Fruit fly (Drosophila melanogaster): Measurements from ENCODE around the gene Sec23.

Gene Sec23

DNA sequence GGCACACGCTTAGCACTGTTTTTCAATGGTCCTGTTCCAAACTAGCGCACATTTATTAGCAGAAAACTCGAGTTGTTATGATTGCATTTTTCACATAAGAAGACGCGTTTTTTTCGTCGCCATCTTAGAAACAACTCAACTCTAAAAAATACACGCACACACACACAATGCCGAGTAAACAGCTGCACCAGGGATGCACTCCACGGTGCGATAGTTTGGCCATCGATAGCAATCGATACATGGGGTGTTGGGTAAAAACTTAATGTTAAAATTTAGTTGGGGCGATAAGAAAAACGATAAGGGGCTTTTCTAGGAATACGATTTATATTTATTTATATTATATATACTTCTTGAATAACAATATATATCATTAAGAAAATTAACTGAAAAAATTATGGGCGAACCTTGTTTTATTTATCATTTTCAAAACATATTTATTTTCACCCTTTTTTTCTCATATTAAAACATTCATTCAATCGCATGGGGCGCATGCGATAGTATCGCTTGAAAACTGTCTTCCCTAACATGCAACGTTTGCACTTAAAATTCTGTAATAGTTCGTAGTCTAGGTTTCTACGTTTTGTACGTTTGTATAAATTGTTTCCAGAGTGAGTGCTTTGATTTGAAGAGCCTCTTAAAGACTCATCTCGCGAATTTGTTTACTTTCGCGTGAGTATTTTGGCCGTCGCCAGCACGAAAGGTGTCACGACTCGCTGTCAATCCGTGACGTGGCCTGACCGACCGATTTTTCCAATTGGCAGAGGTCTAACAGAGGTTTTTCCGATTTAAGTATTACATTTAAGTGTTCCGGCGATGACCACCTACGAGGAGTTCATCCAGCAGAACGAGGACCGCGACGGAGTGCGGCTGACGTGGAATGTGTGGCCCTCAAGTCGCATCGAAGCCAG is at the start of gene Sec23, which contains the start of gene MTA1-like:
Gene Sec23, plus strand, starts transcription at position 497 of the 908 bp plus-strand sequence.
Gene MTA1-like, minus strand, starts transcription at position 170 of the 908 bp plus-strand sequence.
- TF ChIP-seq Sin3A (optimal IDR thresholded peaks at IDR 0.05) (no peak), psq (optimal IDR thresholded peaks at IDR 0.05) (no peak), h (optimal IDR thresholded peaks at IDR 0.05) (no peak), insv (optimal IDR thresholded peaks at IDR 0.05) (no peak), ttk (optimal IDR thresholded peaks at IDR 0.05) (no peak), Myc (optimal IDR thresholded peaks at IDR 0.05) (no peak)

DNA sequence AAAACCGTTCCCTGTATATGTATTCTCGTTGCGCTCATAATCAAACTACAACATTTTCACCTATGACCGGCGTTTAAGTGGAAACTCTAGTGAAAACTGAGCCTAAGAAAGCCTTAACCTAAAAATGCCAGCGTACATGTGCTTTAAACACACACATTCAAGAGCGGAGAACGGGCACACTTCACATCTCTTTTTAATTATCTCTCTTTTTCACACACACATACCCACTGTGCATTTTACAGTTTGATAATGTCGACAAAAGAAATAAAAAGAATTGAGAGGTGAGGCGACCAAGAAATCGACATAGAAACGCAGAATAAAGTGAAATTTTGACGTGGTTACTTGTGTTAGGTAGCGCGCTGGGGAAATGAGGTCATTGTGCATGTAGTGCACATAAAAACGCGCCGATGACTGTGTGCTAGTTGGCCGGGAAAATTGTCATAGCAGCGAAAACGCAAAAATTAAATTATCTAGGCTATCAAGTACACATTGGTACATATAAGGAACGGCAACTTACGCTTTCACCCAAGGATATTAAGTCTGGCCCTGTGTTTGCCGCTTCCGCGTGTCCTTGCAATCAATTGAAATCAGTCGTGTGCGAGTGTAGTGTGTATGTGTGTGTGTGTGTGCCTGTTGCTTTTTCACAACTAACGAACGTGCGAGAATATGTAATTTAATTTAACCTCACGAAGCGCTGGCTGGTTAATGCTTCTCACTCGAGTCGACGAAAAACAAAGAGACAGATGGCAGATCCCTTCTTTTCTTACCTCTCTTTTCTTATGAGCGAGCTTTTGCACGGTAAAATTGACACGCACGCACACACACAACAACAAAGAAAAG is 49.1 kb upstream of the Sec23 start:
- no peak for TF ChIP-seq ttk (optimal IDR thresholded peaks at IDR 0.05)
- TF ChIP-seq psq (optimal IDR thresholded peaks at IDR 0.05) = no peak
- no peak for TF ChIP-seq h (optimal IDR thresholded peaks at IDR 0.05)
- no peak for TF ChIP-seq Myc (optimal IDR thresholded peaks at IDR 0.05)
- no peak for TF ChIP-seq insv (optimal IDR thresholded peaks at IDR 0.05)
- no peak for TF ChIP-seq Sin3A (optimal IDR thresholded peaks at IDR 0.05)

DNA sequence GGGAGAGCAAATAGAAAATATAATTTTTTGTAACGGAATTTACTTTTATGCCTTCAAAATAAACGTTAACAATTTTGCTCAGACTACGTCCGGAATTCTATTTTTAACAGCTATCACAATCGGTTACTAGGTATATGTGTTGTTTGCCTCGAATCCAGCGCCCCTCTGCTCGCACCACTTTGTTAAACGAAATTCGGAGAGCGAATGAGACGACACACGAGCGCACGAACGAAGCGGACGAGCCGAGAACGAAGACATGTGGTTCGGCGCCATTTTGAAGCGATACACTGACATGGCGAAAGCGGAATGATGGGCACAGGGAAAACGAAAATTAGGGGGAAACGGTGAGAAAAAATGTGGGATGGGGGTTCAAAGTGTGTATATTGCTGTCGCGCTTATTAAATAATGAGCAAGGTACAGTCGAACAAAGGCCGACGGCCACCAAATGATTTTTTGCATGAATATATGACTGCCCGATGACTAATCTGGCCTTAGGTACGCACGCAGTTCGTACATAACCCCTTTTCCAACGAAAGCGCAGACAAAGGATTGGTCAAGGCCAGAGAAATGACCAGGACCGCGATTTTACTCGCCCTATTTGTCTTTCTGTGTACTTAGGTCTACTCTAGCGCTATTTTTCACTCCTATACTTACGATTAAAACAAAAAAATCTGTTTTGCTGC is 48.4 kb upstream of the Sec23 start:
- no peak for TF ChIP-seq ttk (optimal IDR thresholded peaks at IDR 0.05)
- no peak for TF ChIP-seq h (optimal IDR thresholded peaks at IDR 0.05)
- TF ChIP-seq insv (optimal IDR thresholded peaks at IDR 0.05) = no peak
- no peak for TF ChIP-seq psq (optimal IDR thresholded peaks at IDR 0.05)
- TF ChIP-seq Sin3A (optimal IDR thresholded peaks at IDR 0.05) = no peak
- TF ChIP-seq Myc (optimal IDR thresholded peaks at IDR 0.05) = no peak

DNA sequence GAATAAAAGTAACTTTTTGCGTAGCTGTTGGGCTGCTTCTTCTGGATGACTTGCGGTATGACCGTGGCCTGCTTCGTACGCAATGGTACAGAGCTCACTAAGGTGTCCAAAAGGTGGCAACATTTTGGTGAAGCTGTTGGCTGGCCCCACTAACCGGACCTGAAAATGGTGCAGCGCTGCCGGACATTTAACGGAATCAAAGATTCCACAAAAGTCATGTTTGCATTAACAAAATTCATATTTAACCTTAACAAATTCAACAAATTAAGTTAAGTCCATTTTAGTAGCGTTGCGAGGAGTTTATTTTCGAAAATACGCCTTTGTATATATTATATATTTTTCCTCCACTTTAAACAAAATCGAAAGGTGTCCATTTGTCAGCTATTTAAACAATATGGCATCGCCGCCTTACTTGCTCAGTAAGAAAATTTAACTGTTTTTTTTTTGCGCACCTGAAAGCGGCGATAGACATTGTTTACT is 47.8 kb upstream of the Sec23 start, which contains the start of the genes kra and SecS:
Gene kra, minus strand, starts transcription at position 93 of the 480 bp plus-strand sequence.
Gene SecS, plus strand, starts transcription at position 390 of the 480 bp plus-strand sequence.
- no peak for TF ChIP-seq Myc (optimal IDR thresholded peaks at IDR 0.05)
- TF ChIP-seq insv (optimal IDR thresholded peaks at IDR 0.05) = no peak
- no peak for TF ChIP-seq h (optimal IDR thresholded peaks at IDR 0.05)
- no peak for TF ChIP-seq ttk (optimal IDR thresholded peaks at IDR 0.05)
- no peak for TF ChIP-seq Sin3A (optimal IDR thresholded peaks at IDR 0.05)
- no peak for TF ChIP-seq psq (optimal IDR thresholded peaks at IDR 0.05)

DNA sequence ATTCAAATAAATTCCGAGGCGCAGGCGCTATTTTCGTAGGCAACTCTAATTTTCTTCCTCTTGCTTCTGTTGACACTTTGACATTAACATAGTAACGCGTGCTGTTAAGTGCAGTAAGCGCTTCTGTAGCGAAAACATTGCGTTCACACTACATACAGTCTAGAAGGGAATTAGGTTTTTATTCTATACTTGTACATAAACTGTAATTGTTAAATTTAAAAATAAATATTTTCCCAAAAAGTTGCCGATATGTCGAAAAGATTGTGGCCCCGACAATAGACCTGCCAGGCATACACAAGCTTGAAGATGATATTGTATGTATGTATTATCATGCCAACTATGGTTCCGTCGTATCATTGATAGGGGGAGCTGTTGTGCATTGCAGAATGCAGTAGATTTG is 42.4 kb upstream of the Sec23 start, which contains the start of gene asl:
Gene asl, minus strand, starts transcription at position 67 of the 400 bp plus-strand sequence.
- TF ChIP-seq Myc (optimal IDR thresholded peaks at IDR 0.05) (no peak), h (optimal IDR thresholded peaks at IDR 0.05) (no peak), insv (optimal IDR thresholded peaks at IDR 0.05) (no peak), Sin3A (optimal IDR thresholded peaks at IDR 0.05) (no peak), psq (optimal IDR thresholded peaks at IDR 0.05) (no peak), ttk (optimal IDR thresholded peaks at IDR 0.05) (no peak)

DNA sequence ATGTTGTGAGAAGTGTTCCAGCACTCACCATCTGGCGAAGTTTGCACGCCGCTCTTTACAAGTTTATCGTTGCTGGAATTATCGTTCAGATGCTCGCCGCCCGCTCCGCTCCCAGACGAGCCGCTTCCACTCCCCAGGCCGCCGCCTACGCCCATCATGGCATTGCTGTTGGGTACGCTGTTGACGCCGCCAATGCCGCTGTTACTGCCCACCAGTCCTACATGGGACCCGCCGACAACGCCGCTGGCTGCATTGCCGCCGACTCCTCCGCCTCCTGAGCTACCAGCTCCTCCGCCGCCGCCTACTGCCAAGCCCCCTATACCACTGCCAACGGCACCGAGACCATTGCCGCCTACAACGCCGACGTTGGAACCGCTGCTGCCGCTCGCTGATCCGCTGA is 40.4 kb upstream of the Sec23 start:
- TF ChIP-seq insv (optimal IDR thresholded peaks at IDR 0.05) (no peak), ttk (optimal IDR thresholded peaks at IDR 0.05) (no peak), Sin3A (optimal IDR thresholded peaks at IDR 0.05) (no peak), Myc (optimal IDR thresholded peaks at IDR 0.05) (no peak), h (optimal IDR thresholded peaks at IDR 0.05) (no peak), psq (optimal IDR thresholded peaks at IDR 0.05) (no peak)

DNA sequence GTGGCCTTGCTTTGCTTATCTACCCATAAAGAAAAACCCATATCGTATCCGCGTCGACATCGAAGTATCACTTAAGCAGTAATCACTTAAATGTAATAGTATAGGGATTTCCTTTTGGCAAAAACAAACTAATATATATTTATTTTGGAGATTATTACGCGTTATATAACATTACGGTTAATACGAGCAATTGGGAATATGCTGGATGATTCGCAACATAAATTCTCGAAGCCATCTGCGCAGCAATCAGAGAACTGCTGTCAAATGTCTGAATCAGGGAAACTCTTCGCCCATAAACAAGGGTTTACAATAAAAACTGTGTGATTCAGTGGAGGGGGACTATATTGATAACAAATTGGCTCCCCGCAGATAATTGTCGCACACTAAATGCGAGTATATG is 38.2 kb upstream of the Sec23 start:
- TF ChIP-seq Myc (optimal IDR thresholded peaks at IDR 0.05) (no peak), h (optimal IDR thresholded peaks at IDR 0.05) (no peak), insv (optimal IDR thresholded peaks at IDR 0.05) (no peak), psq (optimal IDR thresholded peaks at IDR 0.05) (no peak), Sin3A (optimal IDR thresholded peaks at IDR 0.05) (no peak), ttk (optimal IDR thresholded peaks at IDR 0.05) (no peak)

DNA sequence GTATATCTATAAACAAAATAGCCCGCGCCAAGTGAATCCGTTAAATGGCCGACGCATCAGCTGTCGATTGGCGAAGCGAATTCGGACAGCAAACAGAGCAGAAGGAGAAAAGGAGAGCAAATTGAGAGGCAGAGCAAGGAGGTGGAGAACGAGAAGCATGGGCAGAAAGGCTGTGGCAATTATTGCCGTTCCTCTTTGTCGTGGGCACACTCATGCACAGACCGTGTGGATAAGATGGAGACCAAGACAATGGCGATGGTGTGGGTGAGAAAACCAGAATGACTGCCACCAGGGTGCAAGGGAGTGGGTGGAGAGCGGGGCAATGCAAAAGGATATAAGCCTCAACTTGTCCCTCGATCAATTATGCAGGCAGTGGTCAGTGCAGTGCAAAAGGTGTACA is 37.7 kb upstream of the Sec23 start:
- TF ChIP-seq ttk (optimal IDR thresholded peaks at IDR 0.05) (no peak), Sin3A (optimal IDR thresholded peaks at IDR 0.05) (no peak), h (optimal IDR thresholded peaks at IDR 0.05) (no peak), psq (optimal IDR thresholded peaks at IDR 0.05) (no peak), Myc (optimal IDR thresholded peaks at IDR 0.05) (no peak), insv (optimal IDR thresholded peaks at IDR 0.05) (no peak)

DNA sequence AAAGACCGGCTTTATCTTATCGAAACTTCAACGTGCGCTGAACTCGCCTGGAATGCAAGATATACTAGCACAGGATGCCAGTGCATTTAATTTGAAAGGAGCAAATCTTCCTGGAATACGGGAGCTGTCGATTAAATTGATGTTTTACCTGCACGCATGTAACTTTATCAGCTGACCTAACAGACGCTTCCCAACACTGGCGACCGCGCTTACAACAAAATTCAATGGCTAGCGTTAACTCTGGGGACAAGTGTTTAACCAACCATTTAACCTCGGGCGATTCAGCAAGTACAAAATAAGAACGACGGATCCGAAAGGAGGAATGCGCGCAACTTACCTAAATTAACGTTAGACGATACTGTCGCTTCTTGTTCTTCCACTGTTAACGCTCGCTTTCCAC is 37.1 kb upstream of the Sec23 start:
- no peak for TF ChIP-seq Myc (optimal IDR thresholded peaks at IDR 0.05)
- TF ChIP-seq psq (optimal IDR thresholded peaks at IDR 0.05) = no peak
- no peak for TF ChIP-seq ttk (optimal IDR thresholded peaks at IDR 0.05)
- no peak for TF ChIP-seq Sin3A (optimal IDR thresholded peaks at IDR 0.05)
- TF ChIP-seq h (optimal IDR thresholded peaks at IDR 0.05) = no peak
- no peak for TF ChIP-seq insv (optimal IDR thresholded peaks at IDR 0.05)

DNA sequence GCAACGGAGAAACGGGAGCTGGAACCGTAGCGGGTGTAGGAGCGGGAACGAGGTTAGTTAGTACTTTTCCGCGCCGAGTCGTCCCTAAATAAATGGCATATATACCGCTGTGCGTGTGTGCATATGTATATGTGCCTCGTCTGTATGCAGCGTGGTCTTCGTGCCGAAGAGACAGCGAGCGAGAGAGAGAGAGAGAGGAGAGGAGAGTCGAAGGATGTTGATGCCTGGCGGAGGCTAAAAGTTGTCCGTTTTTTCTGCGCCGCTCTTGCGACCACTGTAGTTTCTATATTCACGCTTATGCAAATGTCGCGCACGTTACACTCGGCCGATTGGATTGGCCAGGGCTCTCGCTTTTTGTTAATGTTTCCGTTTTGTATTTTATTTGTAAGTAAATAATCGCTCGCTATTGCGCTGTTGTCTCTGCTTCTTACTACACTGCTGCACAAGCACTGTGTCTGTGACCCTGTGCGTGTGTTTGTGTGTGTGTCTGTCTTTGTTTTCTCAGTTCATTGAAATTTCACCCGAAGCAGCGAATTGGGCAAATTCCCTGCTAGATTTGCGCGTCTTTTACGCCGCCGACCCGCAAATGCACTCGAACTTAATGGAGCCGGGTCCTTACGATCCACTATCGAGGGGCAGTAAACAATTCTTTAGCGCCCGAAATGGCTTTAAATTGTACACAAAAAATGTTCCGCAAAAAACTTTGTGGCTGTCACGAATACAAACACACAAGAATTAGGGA is 36.3 kb upstream of the Sec23 start, which contains the start of gene Rga:
Gene Rga, minus strand, starts transcription at position 741 of the 742 bp plus-strand sequence.
- TF ChIP-seq Sin3A (optimal IDR thresholded peaks at IDR 0.05) (no peak), h (optimal IDR thresholded peaks at IDR 0.05) (no peak), Myc (optimal IDR thresholded peaks at IDR 0.05) (no peak), ttk (optimal IDR thresholded peaks at IDR 0.05) (no peak)
